Fruit fly (Drosophila melanogaster): Measurements from ENCODE around the gene CG13606.

DNA sequence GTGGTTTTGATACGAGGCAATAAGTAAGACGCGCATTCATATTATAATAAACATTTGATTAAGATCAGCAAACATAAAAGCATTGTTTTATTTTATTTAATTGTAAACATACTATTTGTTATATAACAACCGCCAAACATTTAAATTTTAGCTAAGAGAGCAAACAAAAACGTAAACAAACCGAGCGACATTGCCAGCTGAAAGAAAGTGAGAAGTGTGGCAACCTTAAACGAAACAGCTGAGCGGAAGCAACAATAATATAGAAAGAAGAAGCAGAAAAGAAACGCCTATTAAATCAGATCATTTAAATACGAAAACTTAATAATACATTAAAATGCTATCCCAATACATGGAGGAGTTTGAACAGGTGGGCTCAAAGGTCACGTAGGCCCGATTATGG is 37.8 kb upstream of the CG13606 start, which contains the start of gene Sec10:
- TF ChIP-seq psq (optimal IDR thresholded peaks at IDR 0.05) (no peak), Dll (optimal IDR thresholded peaks at IDR 0.05) (no peak)

Data from whole organism.